Worm (Caenorhabditis elegans): ENCODE data around the gene let-756.

DNA sequence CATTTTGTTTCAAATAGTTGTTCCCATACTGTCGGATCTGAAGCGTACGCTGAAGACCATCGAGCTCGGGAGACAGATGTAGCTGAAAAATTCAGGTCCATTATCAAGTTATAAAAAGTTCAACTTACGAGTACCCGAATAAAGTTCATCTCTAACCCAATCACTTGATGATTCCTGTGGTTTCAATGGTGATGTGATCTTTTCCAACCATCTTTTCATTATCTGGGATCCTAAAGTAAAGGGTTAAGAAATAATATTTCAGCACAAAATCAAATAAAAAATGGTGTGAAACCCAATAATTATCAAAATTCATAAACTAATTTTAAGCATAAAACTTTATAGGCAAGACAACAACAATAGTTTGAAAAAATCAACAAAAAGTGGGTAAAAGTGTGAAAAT lies 20.3 kb downstream of the let-756 start, which contains the start of gene C05D11.8:
- TF ChIP-seq dpl-1 (GFP tag; optimal IDR thresholded peaks at IDR 0.05) (no peak), unc-62 (GFP tag; optimal IDR thresholded peaks at IDR 0.05) (no peak), snu-23 (GFP tag; optimal IDR thresholded peaks at IDR 0.05) (no peak), skn-1 (tag; optimal IDR thresholded peaks at IDR 0.05) (no peak)

Measured in whole organism, L1 larva.